Fruit fly (Drosophila melanogaster): ENCODE data around the gene TwdlE.

- TF ChIP-seq ttk (optimal IDR thresholded peaks at IDR 0.05) (no peak), insv (optimal IDR thresholded peaks at IDR 0.05) (no peak), Sin3A (optimal IDR thresholded peaks at IDR 0.05) (no peak), Myc (optimal IDR thresholded peaks at IDR 0.05) (no peak), h (optimal IDR thresholded peaks at IDR 0.05) (no peak), psq (optimal IDR thresholded peaks at IDR 0.05) (no peak)
Measured at dm6 chr2L:7885271-7885670, 24.6 kb upstream of the TwdlE start, which contains the start of the genes SmE and CG34132.

Measured in Kc167 (cell line).